Worm (Caenorhabditis elegans) whole organism, midembryonic: ENCODE measurements around the gene W03F9.4.

Experiments
- flt-1 ChIP-seq: fragments of 200-800 bp; sonication (Bioruptor generic); IDR thresholded peaks from 2 replicates; pipeline ENCODE4 v1.3.6; 2022; ENCODE audit warnings: missing genetic modification characterization, missing compliant biosample characterization
- ref-1 ChIP-seq: fragments of 200-800 bp; sonication (Bioruptor generic); conservative IDR thresholded peaks from 2 replicates; pipeline ENCODE4 v1.3.6; 2022; ENCODE audit warnings: missing genetic modification reagents, missing genetic modification characterization, missing compliant biosample characterization
- ztf-29 ChIP-seq: fragments of 200-800 bp; sonication (Bioruptor generic); IDR thresholded peaks from 2 replicates; pipeline ENCODE4 v1.3.6; 2022; ENCODE audit warnings: missing genetic modification reagents, missing genetic modification characterization, missing compliant biosample characterization

- no peak for TF ChIP-seq flt-1
- no peak for TF ChIP-seq ztf-29 (GFP tag; lab: Robert Waterston, UW)
- no peak for TF ChIP-seq ref-1 (GFP tag; lab: Robert Waterston, UW)
These were observed 9.9 kb downstream of the W03F9.4 start, which contains the start of gene W03F9.11 for ce11 chrV:141257-141656.
